Fruit fly (Drosophila melanogaster) S2 (cell line): ENCODE measurements around the gene CG33493.

Experiments
- CG8478 ChIP-seq: fragments of >200 bp; optimal IDR thresholded peaks from 2 replicates; lab custom pipeline; 2018
- CTCF ChIP-seq, 2 experiments: fragments of >200 bp; optimal IDR thresholded peaks; 2 replicates each; lab custom pipeline; 2018

Gene CG33493

dm6 chr3L:10692459-10693217 is at the start of gene CG33493:
CG33493 (minus strand) TSS chr3L:10693167.
- TF ChIP-seq CG8478 (lab: Kevin White, UChicago) (no peak), CTCF (optimal IDR thresholded peaks at IDR 0.05; lab: Kevin White, UChicago) (no peak)

- no peak for TF ChIP-seq CTCF (optimal IDR thresholded peaks at IDR 0.05; lab: Kevin White, UChicago)
- TF ChIP-seq CG8478 (lab: Kevin White, UChicago) = no peak
Measured at dm6 chr3L:10742225-10742624, 49.3 kb upstream of the CG33493 start.

dm6 chr3L:10741120-10741519 is 48.2 kb upstream of the CG33493 start:
- TF ChIP-seq CG8478 (lab: Kevin White, UChicago) = no peak
- TF ChIP-seq CTCF (optimal IDR thresholded peaks at IDR 0.05; lab: Kevin White, UChicago) = no peak

- TF ChIP-seq CTCF (optimal IDR thresholded peaks at IDR 0.05; lab: Kevin White, UChicago) = no peak
- no peak for TF ChIP-seq CG8478 (lab: Kevin White, UChicago)
Measured at dm6 chr3L:10740707-10741106, 47.7 kb upstream of the CG33493 start.

dm6 chr3L:10739666-10740417 is 46.9 kb upstream of the CG33493 start:
- TF ChIP-seq CG8478 (lab: Kevin White, UChicago) (no peak), CTCF (optimal IDR thresholded peaks at IDR 0.05; lab: Kevin White, UChicago) (no peak)

- TF ChIP-seq CG8478 (lab: Kevin White, UChicago) (no peak), CTCF (optimal IDR thresholded peaks at IDR 0.05; lab: Kevin White, UChicago) (no peak)
Measured at dm6 chr3L:10739109-10739665, 46.2 kb upstream of the CG33493 start.

- TF ChIP-seq CTCF (optimal IDR thresholded peaks at IDR 0.05; lab: Kevin White, UChicago) = no peak
- TF ChIP-seq CG8478 (lab: Kevin White, UChicago) = no peak
Measured at dm6 chr3L:10738347-10739108, 45.6 kb upstream of the CG33493 start.

- TF ChIP-seq CG8478 (lab: Kevin White, UChicago) = no peak
- TF ChIP-seq CTCF (optimal IDR thresholded peaks at IDR 0.05; lab: Kevin White, UChicago) = no peak
Measured at dm6 chr3L:10737123-10737709, 44.2 kb upstream of the CG33493 start.

dm6 chr3L:10736483-10737122 is 43.6 kb upstream of the CG33493 start:
- TF ChIP-seq CTCF (optimal IDR thresholded peaks at IDR 0.05; lab: Kevin White, UChicago) (no peak), CG8478 (lab: Kevin White, UChicago) (no peak)

dm6 chr3L:10735095-10735494 is 42.1 kb upstream of the CG33493 start:
- TF ChIP-seq CTCF (optimal IDR thresholded peaks at IDR 0.05; lab: Kevin White, UChicago) (no peak), CG8478 (lab: Kevin White, UChicago) (no peak)

- no peak for TF ChIP-seq CG8478 (lab: Kevin White, UChicago)
- TF ChIP-seq CTCF (optimal IDR thresholded peaks at IDR 0.05; lab: Kevin White, UChicago) = no peak
Measured at dm6 chr3L:10734561-10734960, 41.6 kb upstream of the CG33493 start.

- TF ChIP-seq CG8478 (lab: Kevin White, UChicago) (no peak), CTCF (optimal IDR thresholded peaks at IDR 0.05; lab: Kevin White, UChicago) (no peak)
Measured at dm6 chr3L:10733502-10733901, 40.5 kb upstream of the CG33493 start.

dm6 chr3L:10732032-10732431 is 39.1 kb upstream of the CG33493 start:
- TF ChIP-seq CTCF (optimal IDR thresholded peaks at IDR 0.05; lab: Kevin White, UChicago) (no peak), CG8478 (lab: Kevin White, UChicago) (no peak)

dm6 chr3L:10727123-10727522 is 34.2 kb upstream of the CG33493 start:
- TF ChIP-seq CG8478 (lab: Kevin White, UChicago) = no peak
